Fruit fly (Drosophila melanogaster) whole organism, embryonic: ENCODE measurements around the gene GluProRS.

Source experiments
- CG10209 ChIP-seq: fragments of 200-800 bp; sonication (Bioruptor generic); optimal IDR thresholded peaks from 3 replicates; lab custom pipeline; 2017; ENCODE audit warnings: missing biosample characterization, mild to moderate bottlenecking, missing genetic modification characterization, missing genetic modification reagents
- CG10959 ChIP-seq: fragments of 200-800 bp; sonication (Bioruptor generic); IDR thresholded peaks from 2 replicates; pipeline ENCODE4 v1.3.6; 2022; ENCODE audit warnings: missing biosample characterization, missing genetic modification characterization
- CG11093 ChIP-seq: fragments of 200-800 bp; sonication (Bioruptor generic); IDR thresholded peaks from 3 replicates; pipeline ENCODE4 v1.3.6; 2022; ENCODE audit warnings: missing biosample characterization, missing genetic modification characterization
- CG12219 ChIP-seq: fragments of 200-800 bp; sonication (Bioruptor generic); optimal IDR thresholded peaks from 3 replicates; lab custom pipeline; 2018; ENCODE audit warnings: missing biosample characterization, mild to moderate bottlenecking, missing genetic modification characterization
- CG1233 ChIP-seq: fragments of 200-800 bp; sonication (Bioruptor generic); optimal IDR thresholded peaks from 4 replicates; lab custom pipeline; 2018; ENCODE audit warnings: missing biosample characterization, mild to moderate bottlenecking, missing genetic modification characterization
- CG13624 ChIP-seq: fragments of 200-800 bp; sonication (Bioruptor generic); optimal IDR thresholded peaks from 2 replicates; lab custom pipeline; 2016; ENCODE audit warnings: missing biosample characterization, missing genetic modification characterization
- CG13775 ChIP-seq: fragments of 200-800 bp; sonication (Bioruptor generic); optimal IDR thresholded peaks from 3 replicates; lab custom pipeline; 2017; ENCODE audit warnings: missing biosample characterization, mild to moderate bottlenecking, missing genetic modification characterization
- CG13894 ChIP-seq: fragments of 200-800 bp; sonication (Bioruptor generic); optimal IDR thresholded peaks from 3 replicates; lab custom pipeline; 2018; ENCODE audit warnings: missing biosample characterization, mild to moderate bottlenecking, missing genetic modification characterization, moderate library complexity
- CG14441 ChIP-seq: fragments of 200-800 bp; sonication (Bioruptor generic); IDR thresholded peaks from 2 replicates; pipeline ENCODE4 v1.3.6; 2022; ENCODE audit warnings: missing biosample characterization, missing genetic modification characterization
- CG14667 ChIP-seq: fragments of 200-800 bp; sonication (Bioruptor generic); IDR thresholded peaks from 2 replicates; pipeline ENCODE4 v1.3.6; 2022; ENCODE audit warnings: missing biosample characterization, missing genetic modification characterization
- CG15073 ChIP-seq: fragments of 200-800 bp; sonication (Bioruptor generic); optimal IDR thresholded peaks from 2 replicates; lab custom pipeline; 2016; ENCODE audit warnings: missing biosample characterization, missing genetic modification characterization
- CG15269 ChIP-seq: fragments of 200-800 bp; sonication (Bioruptor generic); optimal IDR thresholded peaks from 2 replicates; lab custom pipeline; 2018; ENCODE audit warnings: missing biosample characterization, mild to moderate bottlenecking, missing genetic modification characterization, moderate library complexity
- CG15601 ChIP-seq: fragments of 200-800 bp; sonication (Bioruptor generic); optimal IDR thresholded peaks from 3 replicates; lab custom pipeline; 2019; ENCODE audit warnings: missing biosample characterization, mild to moderate bottlenecking, missing genetic modification characterization, moderate library complexity
- CG18599 ChIP-seq: fragments of 200-800 bp; sonication (Bioruptor generic); optimal IDR thresholded peaks from 3 replicates; lab custom pipeline; 2017; ENCODE audit warnings: missing biosample characterization, missing genetic modification characterization, mild to moderate bottlenecking, moderate library complexity, missing genetic modification reagents
- CG33557 ChIP-seq: fragments of 200-800 bp; sonication (Bioruptor generic); optimal IDR thresholded peaks from 2 replicates; lab custom pipeline; 2019; ENCODE audit warnings: missing biosample characterization, mild to moderate bottlenecking, missing genetic modification characterization, moderate library complexity
- CG42726 ChIP-seq: fragments of 200-800 bp; sonication (Bioruptor generic); IDR thresholded peaks from 2 replicates; pipeline ENCODE4 v1.3.6; 2022; ENCODE audit warnings: missing biosample characterization, missing genetic modification characterization; ENCODE audit not compliant: partially characterized antibody
- CG4328 ChIP-seq: fragments of 200-800 bp; sonication (Bioruptor generic); optimal IDR thresholded peaks from 3 replicates; lab custom pipeline; 2017; ENCODE audit warnings: missing biosample characterization, missing genetic modification reagents, missing genetic modification characterization
- CG4820 ChIP-seq: fragments of 200-800 bp; sonication (Bioruptor generic); optimal IDR thresholded peaks from 3 replicates; lab custom pipeline; 2016; ENCODE audit warnings: missing biosample characterization, missing genetic modification characterization
- CG8765 ChIP-seq: fragments of 200-800 bp; sonication (Bioruptor generic); IDR thresholded peaks from 2 replicates; pipeline ENCODE4 v1.3.6; 2022; ENCODE audit warnings: missing biosample characterization, missing genetic modification characterization
- CG8924 ChIP-seq: fragments of 200-800 bp; optimal IDR thresholded peaks from 3 replicates; lab custom pipeline; 2019; ENCODE audit warnings: missing biosample characterization, mild to moderate bottlenecking, missing genetic modification characterization, moderate library complexity
- CTCF ChIP-seq: fragments of 200-800 bp; sonication (Bioruptor generic); optimal IDR thresholded peaks from 2 replicates; lab custom pipeline; 2017; ENCODE audit warnings: missing biosample characterization, mild to moderate bottlenecking, missing genetic modification characterization, moderate library complexity
- Ets65A ChIP-seq: fragments of 200-800 bp; sonication (Bioruptor generic); peaks from one replicate; lab custom pipeline; 2016; ENCODE audit warnings: missing biosample characterization, missing genetic modification characterization
- Gug ChIP-seq: fragments of 200-800 bp; sonication (Bioruptor generic); IDR thresholded peaks from 4 replicates; pipeline ENCODE4 v1.3.6; 2022; ENCODE audit warnings: missing biosample characterization, missing genetic modification characterization
- H2.0 ChIP-seq: fragments of 200-800 bp; sonication (Bioruptor generic); IDR thresholded peaks from 2 replicates; pipeline ENCODE4 v1.3.6; 2022; ENCODE audit warnings: missing biosample characterization, missing genetic modification characterization
- HLH4C ChIP-seq: fragments of 200-800 bp; sonication (Bioruptor generic); IDR thresholded peaks from 3 replicates; pipeline ENCODE4 v1.3.6; 2022; ENCODE audit warnings: missing biosample characterization, missing genetic modification characterization; ENCODE audit not compliant: partially characterized antibody
- HmgZ ChIP-seq: fragments of 200-800 bp; sonication (Bioruptor generic); optimal IDR thresholded peaks from 2 replicates; lab custom pipeline; 2018; ENCODE audit warnings: missing biosample characterization, mild to moderate bottlenecking, missing genetic modification characterization
- Hr3 ChIP-seq: fragments of 200-800 bp; sonication (Bioruptor generic); optimal IDR thresholded peaks from 3 replicates; lab custom pipeline; 2016; ENCODE audit warnings: missing biosample characterization, missing genetic modification characterization
- TFAM ChIP-seq: fragments of 200-800 bp; sonication (Bioruptor generic); optimal IDR thresholded peaks from 2 replicates; lab custom pipeline; 2017; ENCODE audit warnings: missing biosample characterization, missing genetic modification characterization, inconsistent platforms
- Vsx1 ChIP-seq: fragments of 200-800 bp; sonication (Bioruptor generic); optimal IDR thresholded peaks from 2 replicates; lab custom pipeline; 2017; ENCODE audit warnings: missing biosample characterization, mild to moderate bottlenecking, missing genetic modification characterization, missing genetic modification reagents
- Xbp1 ChIP-seq: fragments of 200-800 bp; sonication (Bioruptor generic); optimal IDR thresholded peaks from 3 replicates; lab custom pipeline; 2016; ENCODE audit warnings: missing biosample characterization, mild to moderate bottlenecking, missing genetic modification characterization
- YL-1 ChIP-seq: fragments of 200-800 bp; sonication (Bioruptor generic); optimal IDR thresholded peaks from 3 replicates; lab custom pipeline; 2017; ENCODE audit warnings: missing biosample characterization, mild to moderate bottlenecking, missing genetic modification characterization
- amos ChIP-seq: fragments of 200-800 bp; sonication (Bioruptor generic); IDR thresholded peaks from 2 replicates; pipeline ENCODE4 v1.3.6; 2022; ENCODE audit warnings: missing biosample characterization, missing genetic modification characterization; ENCODE audit not compliant: partially characterized antibody
- cas ChIP-seq: fragments of 200-800 bp; sonication (Bioruptor generic); IDR thresholded peaks from 2 replicates; pipeline ENCODE4 v1.3.6; 2022; ENCODE audit warnings: missing biosample characterization, missing genetic modification characterization
- chn ChIP-seq: fragments of 200-800 bp; sonication (Bioruptor generic); optimal IDR thresholded peaks from 2 replicates; lab custom pipeline; 2016; ENCODE audit warnings: missing biosample characterization, missing genetic modification characterization
- cwo ChIP-seq: fragments of 200-800 bp; sonication (Bioruptor generic); optimal IDR thresholded peaks from 3 replicates; lab custom pipeline; 2017; ENCODE audit warnings: missing biosample characterization, missing genetic modification characterization, mild to moderate bottlenecking, moderate library complexity, missing genetic modification reagents
- da ChIP-seq: fragments of 200-800 bp; sonication (Bioruptor generic); optimal IDR thresholded peaks from 2 replicates; lab custom pipeline; 2016; ENCODE audit warnings: missing biosample characterization, missing genetic modification characterization
- dmrt99B ChIP-seq: fragments of 200-800 bp; sonication (Bioruptor generic); optimal IDR thresholded peaks from 2 replicates; lab custom pipeline; 2018; ENCODE audit warnings: missing biosample characterization, mild to moderate bottlenecking, missing genetic modification characterization, moderate library complexity
- esg ChIP-seq: fragments of 200-800 bp; sonication (Bioruptor generic); conservative IDR thresholded peaks from 2 replicates; pipeline ENCODE4 v1.3.6; 2022; ENCODE audit warnings: missing biosample characterization, missing genetic modification characterization
- kay ChIP-seq: fragments of 200-800 bp; sonication (Bioruptor generic); optimal IDR thresholded peaks from 2 replicates; lab custom pipeline; 2016; ENCODE audit warnings: missing biosample characterization, missing genetic modification characterization
- ken ChIP-seq: fragments of 200-800 bp; sonication (Bioruptor generic); IDR thresholded peaks from 3 replicates; pipeline ENCODE4 v1.3.6; 2022; ENCODE audit warnings: missing biosample characterization, missing genetic modification characterization
- mld ChIP-seq: fragments of 200-800 bp; sonication (Bioruptor generic); IDR thresholded peaks from 3 replicates; pipeline ENCODE4 v1.3.6; 2022; ENCODE audit warnings: missing biosample characterization, missing genetic modification characterization; ENCODE audit not compliant: partially characterized antibody
- nau ChIP-seq: fragments of 200-800 bp; sonication (Bioruptor generic); optimal IDR thresholded peaks from 3 replicates; lab custom pipeline; 2017; ENCODE audit warnings: missing biosample characterization, mild to moderate bottlenecking, missing genetic modification characterization, missing genetic modification reagents
- nerfin-1 ChIP-seq: fragments of 200-800 bp; sonication (Bioruptor generic); optimal IDR thresholded peaks from 3 replicates; lab custom pipeline; 2019; ENCODE audit warnings: missing biosample characterization, mild to moderate bottlenecking, missing genetic modification characterization, moderate library complexity
- pita ChIP-seq: fragments of 200-800 bp; sonication (Bioruptor generic); optimal IDR thresholded peaks from 2 replicates; lab custom pipeline; 2017; ENCODE audit warnings: missing biosample characterization, mild to moderate bottlenecking, missing genetic modification characterization
- row ChIP-seq: fragments of 200-800 bp; sonication (Bioruptor generic); IDR thresholded peaks from 3 replicates; pipeline ENCODE4 v1.3.6; 2022; ENCODE audit warnings: missing biosample characterization, missing genetic modification characterization
- schlank ChIP-seq: fragments of 200-800 bp; sonication (Bioruptor generic); optimal IDR thresholded peaks from 2 replicates; lab custom pipeline; 2018; ENCODE audit warnings: missing biosample characterization, mild to moderate bottlenecking, missing genetic modification characterization
- seq ChIP-seq: fragments of 200-800 bp; sonication (Bioruptor generic); IDR thresholded peaks from 2 replicates; pipeline ENCODE4 v1.3.6; 2022; ENCODE audit warnings: missing biosample characterization, missing genetic modification characterization
- sim ChIP-seq: fragments of 200-800 bp; sonication (Bioruptor generic); IDR thresholded peaks from 2 replicates; pipeline ENCODE4 v1.3.6; 2022; ENCODE audit warnings: missing biosample characterization, missing genetic modification characterization

GluProRS gene

dm6 chr3R:23933684-23934575 is 24.3 kb downstream of the GluProRS start, which contains the start of gene CG5854 (continued):
- TF ChIP-seq cwo (GFP tag; lab: Kevin White, UChicago) (peak; percentile 68), CG13894 (no peak), CG8765 (GFP tag; lab: Robert Waterston, UW) (no peak), cas (GFP tag; lab: Robert Waterston, UW) (no peak), CG10209 (GFP tag; lab: Kevin White, UChicago) (peak; percentile 68), seq (GFP tag; lab: Robert Waterston, UW) (peak; percentile 47; the same call in 1 of the 2 replicates), H2.0 (GFP tag; lab: Robert Waterston, UW) (peak; percentile 76), CG42726 (GFP tag; lab: Robert Waterston, UW) (no peak), CG33557 (GFP tag; lab: Kevin White, UChicago) (peak; percentile 44), amos (no peak), nerfin-1 (tag; lab: Kevin White, UChicago) (peak; percentile 51), CG10959 (GFP tag; lab: Robert Waterston, UW) (peak; percentile 42; the same call in 1 of the 2 replicates), CTCF (GFP tag; lab: Kevin White, UChicago) (no peak), CG15073 (no peak), row (GFP tag; lab: Robert Waterston, UW) (peak; percentile 50; the same call in 2 of the 3 replicates), Vsx1 (GFP tag; lab: Kevin White, UChicago) (peak; percentile 62), Xbp1 (GFP tag; lab: Kevin White, UChicago) (peak; percentile 79), HLH4C (GFP tag; lab: Robert Waterston, UW) (no peak), sim (peak; percentile 55; the same call in 1 of the 2 replicates), CG1233 (peak; percentile 66), CG4820 (peak; percentile 68), CG13624 (GFP tag; lab: Kevin White, UChicago) (peak; percentile 28), HmgZ (tag; lab: Kevin White, UChicago) (peak; percentile 52), CG13775 (peak; percentile 64), mld (GFP tag; lab: Robert Waterston, UW) (0 out of 3 replicates have a peak, but pooled peaks have one; percentile 19), YL-1 (peak; percentile 65), CG11093 (GFP tag; lab: Robert Waterston, UW) (0 out of 3 replicates have a peak, but pooled peaks have one; percentile 53), ken (GFP tag; lab: Robert Waterston, UW) (peak; percentile 85), CG14667 (GFP tag; lab: Robert Waterston, UW) (peak; percentile 64), CG15601 (tag; lab: Kevin White, UChicago) (peak; percentile 64), CG8924 (tag; lab: Kevin White, UChicago) (peak; percentile 73), schlank (tag; lab: Kevin White, UChicago) (peak; percentile 42), pita (GFP tag; lab: Kevin White, UChicago) (no peak), Ets65A (peak; percentile 86), kay (no peak), da (GFP tag; lab: Kevin White, UChicago) (peak; percentile 42), CG4328 (GFP tag; lab: Kevin White, UChicago) (no peak), Hr3 (GFP tag; lab: Kevin White, UChicago) (peak; percentile 47), CG12219 (GFP tag; lab: Kevin White, UChicago) (peak; percentile 84), CG14441 (peak; percentile 62; the same call in 1 of the 2 replicates), esg (peak; percentile 70), nau (GFP tag; lab: Kevin White, UChicago) (peak; percentile 57), chn (peak; percentile 82), CG18599 (GFP tag; lab: Kevin White, UChicago) (peak; percentile 86), Gug (GFP tag; lab: Robert Waterston, UW) (peak; percentile 68; the same call in 2 of the 4 replicates), CG15269 (tag; lab: Kevin White, UChicago) (peak; percentile 77), dmrt99B (tag; lab: Kevin White, UChicago) (peak; percentile 73), TFAM (GFP tag; lab: Kevin White, UChicago) (no peak)
